Worm (Caenorhabditis elegans) whole organism, L4 larva: Measurements from ENCODE around the gene srm-3.
A peak's percentile ranks its signal among the peaks of the same experiment; 100 is the strongest.

Experiments used
- T26A8.4 ChIP-seq: fragments of 200-800 bp; sonication (Bioruptor generic); IDR thresholded peaks from 2 replicates; pipeline ENCODE4 v1.3.6; 2022; ENCODE audit warnings: missing genetic modification characterization, missing compliant biosample characterization
- Y105C5A.15 ChIP-seq: fragments of 200-800 bp; sonication (Bioruptor generic); IDR thresholded peaks from 2 replicates; pipeline ENCODE4 v1.3.6; 2022; ENCODE audit warnings: missing genetic modification characterization, missing compliant biosample characterization
- Y48G9A.11 ChIP-seq: fragments of 200-800 bp; sonication (Bioruptor generic); IDR thresholded peaks from 2 replicates; pipeline ENCODE4 v1.3.6; 2022; ENCODE audit warnings: missing genetic modification reagents, missing genetic modification characterization, missing compliant biosample characterization
- ZK546.5 ChIP-seq, 2 experiments: sonication (generic microtip); optimal IDR thresholded peaks; 2 replicates each; lab custom pipeline; 2017; ENCODE audit warnings: missing biosample characterization in 2 of 2, missing genetic modification characterization in 2 of 2
- aly-2 ChIP-seq: sonication (generic microtip); optimal IDR thresholded peaks from 2 replicates; lab custom pipeline; 2018; ENCODE audit warnings: missing biosample characterization, missing genetic modification characterization
- ama-1 ChIP-seq: fragments of 150-350 bp; optimal IDR thresholded peaks from 2 replicates; lab custom pipeline; 2014; ENCODE audit warnings: inconsistent platforms, mixed read lengths
- arid-1 ChIP-seq: fragments of 200-800 bp; sonication (Bioruptor generic); conservative IDR thresholded peaks from 2 replicates; pipeline ENCODE4 v1.3.6; 2022; ENCODE audit warnings: missing genetic modification reagents, missing genetic modification characterization, missing compliant biosample characterization
- ceh-20 ChIP-seq: fragments of 200-800 bp; sonication (Bioruptor generic); IDR thresholded peaks from 2 replicates; pipeline ENCODE4 v1.3.6; 2022; ENCODE audit warnings: missing genetic modification reagents, missing genetic modification characterization, missing compliant biosample characterization
- ceh-44 ChIP-seq: fragments of 200-800 bp; sonication (Bioruptor generic); IDR thresholded peaks from 2 replicates; pipeline ENCODE4 v1.3.6; 2022; ENCODE audit warnings: missing genetic modification reagents, missing genetic modification characterization, missing compliant biosample characterization
- ceh-62 ChIP-seq: sonication (generic microtip); optimal IDR thresholded peaks from 2 replicates; lab custom pipeline; 2017; ENCODE audit warnings: missing biosample characterization, missing genetic modification characterization
- ceh-82 ChIP-seq: sonication (generic microtip); optimal IDR thresholded peaks from 2 replicates; lab custom pipeline; 2017; ENCODE audit warnings: missing biosample characterization, missing genetic modification characterization
- ces-1 ChIP-seq: fragments of 150-350 bp; sonication (generic microtip); optimal IDR thresholded peaks from 4 replicates; lab custom pipeline; 2014; ENCODE audit warnings: missing biosample characterization, missing genetic modification reagents, missing genetic modification characterization
- ctbp-1 ChIP-seq: fragments of 200-800 bp; sonication (Bioruptor generic); IDR thresholded peaks from 2 replicates; pipeline ENCODE4 v1.3.6; 2022; ENCODE audit warnings: missing genetic modification reagents, missing genetic modification characterization, missing compliant biosample characterization
- hlh-11 ChIP-seq: fragments of 200-800 bp; sonication (Bioruptor generic); optimal IDR thresholded peaks from 2 replicates; lab custom pipeline; 2018; ENCODE audit warnings: mild to moderate bottlenecking, missing genetic modification characterization, missing compliant biosample characterization
- hmg-1.1 ChIP-seq: fragments of 200-800 bp; sonication (Bioruptor generic); IDR thresholded peaks from 2 replicates; pipeline ENCODE4 v1.3.6; 2022; ENCODE audit warnings: missing genetic modification reagents, missing genetic modification characterization, missing compliant biosample characterization
- lin-15B ChIP-seq: fragments of 150-350 bp; sonication (generic microtip); optimal IDR thresholded peaks from 3 replicates; lab custom pipeline; 2014; ENCODE audit warnings: missing biosample characterization, missing genetic modification characterization
- lin-29 ChIP-seq: fragments of 200-800 bp; sonication (Bioruptor generic); IDR thresholded peaks from 2 replicates; pipeline ENCODE4 v1.3.6; 2022; ENCODE audit warnings: missing genetic modification reagents, missing genetic modification characterization, missing compliant biosample characterization
- lin-38 ChIP-seq: fragments of 200-800 bp; sonication (Bioruptor generic); IDR thresholded peaks from 2 replicates; pipeline ENCODE4 v1.3.6; 2022; ENCODE audit warnings: missing genetic modification reagents, missing genetic modification characterization, missing compliant biosample characterization
- lin-39 ChIP-seq: fragments of 150-350 bp; optimal IDR thresholded peaks from 2 replicates; lab custom pipeline; 2014; ENCODE audit warnings: missing biosample characterization, missing genetic modification reagents, missing genetic modification characterization
- madf-5 ChIP-seq, 2 experiments: fragments of 200-800 bp; sonication (Bioruptor generic); IDR thresholded peaks; 2 replicates each; pipeline ENCODE4 v1.3.6; 2022; ENCODE audit warnings: missing compliant biosample characterization in 2 of 2, missing genetic modification characterization in 2 of 2
- madf-9 ChIP-seq: fragments of 200-800 bp; sonication (Bioruptor generic); conservative IDR thresholded peaks from 2 replicates; pipeline ENCODE4 v1.3.6; 2022; ENCODE audit warnings: missing genetic modification reagents, missing genetic modification characterization, missing compliant biosample characterization
- mdt-29 ChIP-seq: fragments of 200-800 bp; sonication (Bioruptor generic); IDR thresholded peaks from 2 replicates; pipeline ENCODE4 v1.3.6; 2022; ENCODE audit warnings: missing genetic modification reagents, missing genetic modification characterization, missing compliant biosample characterization
- mes-2 ChIP-seq: sonication (generic microtip); optimal IDR thresholded peaks from 2 replicates; lab custom pipeline; 2016; ENCODE audit warnings: missing genotype, mild to moderate bottlenecking, missing genetic modification characterization, missing compliant biosample characterization; ENCODE audit not compliant: poor library complexity, severe bottlenecking
- mxl-3 ChIP-seq: fragments of 200-800 bp; sonication (Bioruptor generic); optimal IDR thresholded peaks from 2 replicates; lab custom pipeline; 2018; ENCODE audit warnings: mild to moderate bottlenecking, missing genetic modification characterization, missing compliant biosample characterization
- nhr-10 ChIP-seq: fragments of 150-350 bp; optimal IDR thresholded peaks from 2 replicates; lab custom pipeline; 2014; ENCODE audit warnings: missing biosample characterization, missing genetic modification characterization
- nhr-102 ChIP-seq: sonication (generic microtip); optimal IDR thresholded peaks from 2 replicates; lab custom pipeline; 2016; ENCODE audit warnings: mild to moderate bottlenecking, missing genetic modification characterization, moderate library complexity, missing compliant biosample characterization
- nhr-25 ChIP-seq: sonication (generic microtip); optimal IDR thresholded peaks from 2 replicates; lab custom pipeline; 2017; ENCODE audit warnings: missing genetic modification characterization, mild to moderate bottlenecking, missing compliant biosample characterization, antibody characterized with exemption, moderate library complexity, borderline replicate concordance; ENCODE audit not compliant: insufficient read depth
- nhr-77 ChIP-seq: fragments of 150-350 bp; optimal IDR thresholded peaks from 2 replicates; lab custom pipeline; 2014; ENCODE audit warnings: missing biosample characterization, missing genetic modification characterization
- rbr-2 ChIP-seq: sonication (generic microtip); optimal IDR thresholded peaks from 2 replicates; lab custom pipeline; 2016; ENCODE audit warnings: missing genotype, missing genetic modification characterization, missing compliant biosample characterization
- sdz-12 ChIP-seq: fragments of 200-800 bp; sonication (Bioruptor generic); optimal IDR thresholded peaks from 2 replicates; lab custom pipeline; 2018; ENCODE audit warnings: mild to moderate bottlenecking, missing genetic modification characterization, missing compliant biosample characterization
- tag-97 ChIP-seq: fragments of 200-800 bp; sonication (Bioruptor generic); IDR thresholded peaks from 2 replicates; pipeline ENCODE4 v1.3.6; 2022; ENCODE audit warnings: missing genetic modification characterization, missing compliant biosample characterization
- unc-130 ChIP-seq: sonication (generic microtip); optimal IDR thresholded peaks from 2 replicates; lab custom pipeline; 2016; ENCODE audit warnings: missing genetic modification reagents, missing genetic modification characterization, missing compliant biosample characterization
- unc-39 ChIP-seq: sonication (generic microtip); optimal IDR thresholded peaks from 2 replicates; lab custom pipeline; 2017; ENCODE audit warnings: missing biosample characterization, missing genetic modification characterization
- unc-62 ChIP-seq, 3 experiments: fragments of 150-350 bp in 1 of 3; sonication (generic microtip); optimal IDR thresholded peaks in 2 of 3; peaks in 1 of 3; 1 replicate in 1 of 3; 2 replicates in 2 of 3; lab custom pipeline; 2014 to 2017; ENCODE audit warnings: missing biosample characterization in 3 of 3, missing genetic modification characterization in 3 of 3, missing genetic modification reagents in 3 of 3, missing genotype in 1 of 3
- zag-1 ChIP-seq: fragments of 150-350 bp; optimal IDR thresholded peaks from 2 replicates; lab custom pipeline; 2014; ENCODE audit warnings: missing biosample characterization, missing genetic modification characterization
- zip-11 ChIP-seq: fragments of 200-800 bp; sonication (Bioruptor generic); IDR thresholded peaks from 2 replicates; pipeline ENCODE4 v1.3.6; 2022; ENCODE audit warnings: missing genetic modification characterization, missing compliant biosample characterization
- zip-2 ChIP-seq: fragments of 150-350 bp; optimal IDR thresholded peaks from 2 replicates; lab custom pipeline; 2014; ENCODE audit warnings: missing biosample characterization, missing genetic modification characterization

The srm-3 gene

ce11 chrIV:9615511-9615910 is 33.3 kb upstream of the srm-3 start:
- TF ChIP-seq ceh-44 (GFP tag; lab: Robert Waterston, UW) (no peak), madf-5 (GFP tag; IDR thresholded peaks at IDR 0.05; lab: Robert Waterston, UW) (no peak), aly-2 (tag; lab: Kevin White, UChicago) (no peak), unc-130 (GFP tag; lab: Kevin White, UChicago) (no peak), hlh-11 (no peak), zag-1 (no peak), nhr-102 (tag; lab: Kevin White, UChicago) (no peak), unc-62 (GFP tag; optimal IDR thresholded peaks at IDR 0.05 in 1 of 2; lab: Kevin White, UChicago) (no peak), unc-62 (tag; optimal IDR thresholded peaks at IDR 0.05; lab: Kevin White, UChicago) (no peak), lin-39 (tag; lab: Kevin White, UChicago) (no peak), Y48G9A.11 (no peak), unc-39 (no peak), zip-11 (no peak), sdz-12 (no peak), ZK546.5 (tag; optimal IDR thresholded peaks at IDR 0.05; lab: Kevin White, UChicago) (no peak), ceh-20 (GFP tag; lab: Robert Waterston, UW) (no peak), rbr-2 (tag; lab: Kevin White, UChicago) (no peak), nhr-77 (tag; lab: Kevin White, UChicago) (no peak), lin-15B (no peak), tag-97 (GFP tag; lab: Robert Waterston, UW) (no peak), lin-29 (no peak)

- TF ChIP-seq ceh-62 (no peak), unc-39 (no peak), unc-62 (GFP tag; optimal IDR thresholded peaks at IDR 0.05 in 1 of 2; lab: Kevin White, UChicago) (peak in 1 of 2 experiments; percentile 88), unc-62 (tag; optimal IDR thresholded peaks at IDR 0.05; lab: Kevin White, UChicago) (no peak)
Observed at ce11 chrIV:9617358-9617757, 31.4 kb upstream of the srm-3 start.

ce11 chrIV:9618015-9618414 is 30.8 kb upstream of the srm-3 start:
- TF ChIP-seq mdt-29 (GFP tag; lab: Robert Waterston, UW) (no peak), hmg-1.1 (GFP tag; lab: Robert Waterston, UW) (0 out of 2 replicates have a peak, but pooled peaks have one; percentile 12), unc-62 (GFP tag; optimal IDR thresholded peaks at IDR 0.05 in 1 of 2; lab: Kevin White, UChicago) (peak in 1 of 2 experiments; percentile 49), unc-62 (tag; optimal IDR thresholded peaks at IDR 0.05; lab: Kevin White, UChicago) (no peak)
- TF ChIP-seq, all 104 proteins: peak for 2

ce11 chrIV:9618836-9619235 is 29.9 kb upstream of the srm-3 start:
- TF ChIP-seq zag-1 (no peak), ZK546.5 (tag; optimal IDR thresholded peaks at IDR 0.05; lab: Kevin White, UChicago) (no peak), unc-62 (GFP tag; optimal IDR thresholded peaks at IDR 0.05 in 1 of 2; lab: Kevin White, UChicago) (peak in 1 of 2 experiments; percentile 12), unc-62 (tag; optimal IDR thresholded peaks at IDR 0.05; lab: Kevin White, UChicago) (no peak), madf-9 (GFP tag; lab: Robert Waterston, UW) (no peak)
- TF ChIP-seq, all 104 proteins: peak for 1

ce11 chrIV:9622272-9622671 is 26.5 kb upstream of the srm-3 start, which contains the start of gene W09C2.7:
TSS of gene W09C2.7 (minus strand) at chrIV:9622372.
- no peak for TF ChIP-seq lin-38 (GFP tag; lab: Robert Waterston, UW)
- no peak for TF ChIP-seq ctbp-1 (GFP tag; lab: Robert Waterston, UW)
- TF ChIP-seq lin-15B = no peak
- TF ChIP-seq mxl-3 (GFP tag; lab: Kevin White, UChicago) = no peak
- no peak for TF ChIP-seq mes-2 (tag; lab: Kevin White, UChicago)
- TF ChIP-seq ceh-82 (tag; lab: Kevin White, UChicago) = no peak
- TF ChIP-seq T26A8.4 (GFP tag; lab: Robert Waterston, UW) = no peak
- TF ChIP-seq unc-62 (GFP tag; optimal IDR thresholded peaks at IDR 0.05 in 1 of 2; lab: Kevin White, UChicago) = no peak
- no peak for TF ChIP-seq unc-62 (tag; optimal IDR thresholded peaks at IDR 0.05; lab: Kevin White, UChicago)
- TF ChIP-seq arid-1 (GFP tag; lab: Robert Waterston, UW) = no peak
- TF ChIP-seq ama-1 (lab: Kevin White, UChicago) = no peak
- no peak for TF ChIP-seq nhr-10
- TF ChIP-seq hlh-11 = no peak
- no peak for TF ChIP-seq ces-1 (GFP tag; lab: Kevin White, UChicago)
- no peak for TF ChIP-seq zip-2 (tag; lab: Kevin White, UChicago)
- TF ChIP-seq tag-97 (GFP tag; lab: Robert Waterston, UW) = no peak
- TF ChIP-seq nhr-77 (tag; lab: Kevin White, UChicago) = no peak
- no peak for TF ChIP-seq nhr-25 (tag; lab: Kevin White, UChicago)
- no peak for TF ChIP-seq Y105C5A.15 (GFP tag; lab: Robert Waterston, UW)
